Worm (Caenorhabditis elegans): ENCODE results near the gene Y48G9A.11.

DNA sequence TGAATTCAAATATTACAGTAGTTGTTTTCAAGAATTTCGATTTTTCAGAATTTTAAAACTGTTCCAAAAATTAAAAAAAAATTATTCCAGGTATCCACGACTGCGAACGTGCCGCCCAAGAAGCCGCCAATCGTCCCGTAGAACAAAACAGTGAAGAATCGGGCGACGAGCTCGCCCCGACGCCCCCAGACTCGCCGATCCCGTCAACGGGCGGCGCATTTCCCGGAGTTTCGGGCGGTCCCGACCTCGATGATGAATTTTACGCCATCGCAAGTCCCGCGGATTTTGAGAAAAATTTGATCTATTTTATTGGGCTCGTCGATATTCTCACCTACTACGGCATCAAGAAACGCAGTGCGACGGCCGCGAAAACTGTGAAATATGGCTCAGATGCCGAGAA, 10.8 kb downstream of the Y48G9A.11 start:
- no peak for TF ChIP-seq ama-1 (optimal IDR thresholded peaks at IDR 0.05)
- no peak for TF ChIP-seq nhr-71 (tag; optimal IDR thresholded peaks at IDR 0.05)
- no peak for TF ChIP-seq lin-35 (GFP tag; optimal IDR thresholded peaks at IDR 0.05)
- no peak for TF ChIP-seq nhr-28 (tag; optimal IDR thresholded peaks at IDR 0.05)
- TF ChIP-seq aly-2 (tag; optimal IDR thresholded peaks at IDR 0.05): no peak
- TF ChIP-seq lin-39 (tag; optimal IDR thresholded peaks at IDR 0.05): no peak
- no peak for TF ChIP-seq dpl-1 (GFP tag; optimal IDR thresholded peaks at IDR 0.05)
- no peak for TF ChIP-seq pax-3 (tag; optimal IDR thresholded peaks at IDR 0.05)
- no peak for TF ChIP-seq lir-3 (tag; optimal IDR thresholded peaks at IDR 0.05; ENCODE audit: poor library complexity)

Measured in whole organism, L1 larva.